Fruit fly (Drosophila melanogaster) S2 (cell line): ENCODE data around the gene Eip93F.

Experiments
- CG8478 ChIP-seq: fragments of >200 bp; optimal IDR thresholded peaks from 2 replicates; lab custom pipeline; 2018
- CTCF ChIP-seq, 2 experiments: fragments of >200 bp; optimal IDR thresholded peaks; 2 replicates each; lab custom pipeline; 2018

- TF ChIP-seq CG8478 (lab: Kevin White, UChicago), result no peak
- TF ChIP-seq CTCF (optimal IDR thresholded peaks at IDR 0.05; lab: Kevin White, UChicago), result no peak
Observed at dm6 chr3R:22022623-22023022, 73.7 kb downstream of the Eip93F start.
